Fruit fly (Drosophila melanogaster): Measurements from ENCODE around the gene Tcs3.

Gene Tcs3

dm6 chr3L:16351770-16352429 lies at the start of gene Tcs3, which contains the start of gene Golgin104:
Gene Tcs3, plus strand, starts transcription at chr3L:16351991.
Gene Golgin104, minus strand, starts transcription at chr3L:16351951.
- TF ChIP-seq psq (optimal IDR thresholded peaks at IDR 0.05) (no peak), CG8478 (optimal IDR thresholded peaks at IDR 0.05) (no peak), usp (GFP tag; optimal IDR thresholded peaks at IDR 0.05) (no peak), pan (optimal IDR thresholded peaks at IDR 0.05) (no peak), Dll (optimal IDR thresholded peaks at IDR 0.05) (no peak), EcR (GFP tag; optimal IDR thresholded peaks at IDR 0.05) (no peak)

DNA sequence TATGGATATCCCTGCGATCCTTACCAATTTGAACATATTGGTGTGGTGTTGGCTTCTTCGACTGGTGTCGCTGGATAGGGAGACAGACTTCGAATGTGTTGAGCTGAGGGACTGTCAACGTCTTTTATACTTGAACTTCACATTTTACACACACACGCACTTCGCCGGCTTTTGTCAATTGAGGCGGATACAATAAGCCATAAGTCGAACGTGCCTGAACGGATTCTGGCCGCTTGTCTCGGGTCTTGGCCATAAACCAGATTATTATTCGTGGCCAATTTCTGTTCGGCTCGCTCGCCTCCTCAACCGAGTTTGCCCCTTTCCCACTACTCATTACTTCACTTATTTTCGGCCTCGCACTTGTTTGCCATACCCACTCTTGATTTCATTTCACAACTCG lies 48.7 kb upstream of the Tcs3 start, which contains the start of gene CG13044:
Gene CG13044, minus strand, starts transcription at position 101 of the 400 bp plus-strand sequence.
- no peak for TF ChIP-seq Dll (optimal IDR thresholded peaks at IDR 0.05)
- TF ChIP-seq usp (GFP tag; optimal IDR thresholded peaks at IDR 0.05), result no peak
- TF ChIP-seq psq (optimal IDR thresholded peaks at IDR 0.05), result no peak
- no peak for TF ChIP-seq CG8478 (optimal IDR thresholded peaks at IDR 0.05)
- TF ChIP-seq pan (optimal IDR thresholded peaks at IDR 0.05), result no peak
- no peak for TF ChIP-seq EcR (GFP tag; optimal IDR thresholded peaks at IDR 0.05)

- TF ChIP-seq Dll (optimal IDR thresholded peaks at IDR 0.05) (no peak), pan (optimal IDR thresholded peaks at IDR 0.05) (no peak), EcR (GFP tag; optimal IDR thresholded peaks at IDR 0.05) (no peak), usp (GFP tag; optimal IDR thresholded peaks at IDR 0.05) (no peak), CG8478 (optimal IDR thresholded peaks at IDR 0.05) (no peak), psq (optimal IDR thresholded peaks at IDR 0.05) (no peak)
Measured at dm6 chr3L:16303982-16304381, 47.8 kb upstream of the Tcs3 start, which contains the start of gene CG43249. Gene CG43249, plus strand, starts transcription at chr3L:16304282.

- TF ChIP-seq pan (optimal IDR thresholded peaks at IDR 0.05), result no peak
- no peak for TF ChIP-seq psq (optimal IDR thresholded peaks at IDR 0.05)
- no peak for TF ChIP-seq usp (GFP tag; optimal IDR thresholded peaks at IDR 0.05)
- no peak for TF ChIP-seq Dll (optimal IDR thresholded peaks at IDR 0.05)
- TF ChIP-seq EcR (GFP tag; optimal IDR thresholded peaks at IDR 0.05), result no peak
- no peak for TF ChIP-seq CG8478 (optimal IDR thresholded peaks at IDR 0.05)
Measured at dm6 chr3L:16305820-16306650, 45.8 kb upstream of the Tcs3 start, which contains the start of the genes CG13043 and CG13063. Gene CG13043, minus strand, starts transcription at chr3L:16305870. Gene CG13063, plus strand, starts transcription at chr3L:16306600.

DNA sequence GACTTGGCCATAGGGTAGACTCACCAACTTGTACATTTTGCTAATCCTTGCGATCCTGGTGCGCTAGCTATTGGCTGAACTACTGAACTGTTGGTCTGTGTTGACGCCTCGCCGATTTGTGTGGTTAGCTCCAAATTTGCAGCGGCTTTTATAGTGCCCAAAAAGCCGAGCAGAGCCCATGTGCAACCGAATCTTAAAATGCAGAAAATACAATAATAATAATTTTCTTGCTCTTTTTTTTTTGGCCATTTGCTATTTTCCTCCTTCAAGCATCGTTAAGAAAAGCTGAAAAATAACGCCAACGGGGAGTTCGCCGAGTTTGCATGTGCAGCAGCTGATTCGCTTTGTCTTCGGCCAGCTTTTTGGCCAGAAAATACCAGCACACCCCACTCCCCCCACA lies 43.4 kb upstream of the Tcs3 start, which contains the start of gene CG13042:
Gene CG13042, minus strand, starts transcription at position 101 of the 400 bp plus-strand sequence.
- TF ChIP-seq psq (optimal IDR thresholded peaks at IDR 0.05), result no peak
- TF ChIP-seq CG8478 (optimal IDR thresholded peaks at IDR 0.05), result no peak
- no peak for TF ChIP-seq pan (optimal IDR thresholded peaks at IDR 0.05)
- TF ChIP-seq EcR (GFP tag; optimal IDR thresholded peaks at IDR 0.05), result no peak
- no peak for TF ChIP-seq usp (GFP tag; optimal IDR thresholded peaks at IDR 0.05)
- no peak for TF ChIP-seq Dll (optimal IDR thresholded peaks at IDR 0.05)

DNA sequence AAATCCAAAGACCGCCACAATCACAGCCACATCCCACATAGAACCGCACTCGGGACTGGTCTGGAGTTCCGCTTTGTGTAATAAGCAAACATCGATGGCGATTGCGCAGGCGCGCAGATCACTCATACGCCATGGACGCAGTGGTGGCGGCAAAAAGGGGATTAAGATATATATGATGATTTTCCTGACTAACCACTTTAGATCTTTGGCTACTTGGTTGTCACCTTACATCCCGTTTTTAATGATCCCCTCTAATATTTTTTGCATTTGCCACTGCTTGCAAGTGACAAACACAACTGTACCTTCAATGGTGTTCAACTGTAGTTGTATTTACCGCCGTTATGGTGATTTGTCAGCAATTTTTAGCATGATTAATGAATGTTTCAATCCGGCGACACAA lies 41.8 kb upstream of the Tcs3 start:
- TF ChIP-seq EcR (GFP tag; optimal IDR thresholded peaks at IDR 0.05), result no peak
- TF ChIP-seq pan (optimal IDR thresholded peaks at IDR 0.05), result no peak
- TF ChIP-seq psq (optimal IDR thresholded peaks at IDR 0.05), result no peak
- no peak for TF ChIP-seq Dll (optimal IDR thresholded peaks at IDR 0.05)
- TF ChIP-seq usp (GFP tag; optimal IDR thresholded peaks at IDR 0.05), result no peak
- no peak for TF ChIP-seq CG8478 (optimal IDR thresholded peaks at IDR 0.05)

dm6 chr3L:16313985-16314384 lies 37.8 kb upstream of the Tcs3 start, which contains the start of gene CG13062:
Gene CG13062, plus strand, starts transcription at chr3L:16314285.
- no peak for TF ChIP-seq pan (optimal IDR thresholded peaks at IDR 0.05)
- no peak for TF ChIP-seq usp (GFP tag; optimal IDR thresholded peaks at IDR 0.05)
- TF ChIP-seq psq (optimal IDR thresholded peaks at IDR 0.05), result no peak
- no peak for TF ChIP-seq CG8478 (optimal IDR thresholded peaks at IDR 0.05)
- TF ChIP-seq EcR (GFP tag; optimal IDR thresholded peaks at IDR 0.05), result no peak
- TF ChIP-seq Dll (optimal IDR thresholded peaks at IDR 0.05), result no peak

DNA sequence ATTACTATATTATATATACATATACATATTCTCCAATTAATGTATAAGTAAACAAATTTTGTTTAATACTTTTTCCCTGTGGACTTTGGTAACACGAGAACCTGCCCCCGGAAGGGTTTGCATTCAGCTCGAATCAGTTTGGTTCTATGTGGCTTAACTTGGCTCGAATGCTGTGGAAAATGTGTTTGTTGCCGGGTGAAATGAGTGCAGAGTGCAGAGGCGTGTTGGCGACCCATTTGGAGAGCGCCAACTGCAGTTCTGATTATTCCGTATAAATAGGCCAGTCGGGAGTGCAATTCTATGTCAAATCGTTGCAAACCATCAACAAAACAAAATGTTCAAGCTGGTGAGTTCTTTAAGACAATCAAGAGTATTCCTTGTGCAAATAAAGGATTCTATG lies 34.1 kb upstream of the Tcs3 start, which contains the start of gene Nplp3:
Gene Nplp3, plus strand, starts transcription at position 301 of the 400 bp plus-strand sequence.
- TF ChIP-seq CG8478 (optimal IDR thresholded peaks at IDR 0.05) (no peak), usp (GFP tag; optimal IDR thresholded peaks at IDR 0.05) (no peak), Dll (optimal IDR thresholded peaks at IDR 0.05) (no peak), pan (optimal IDR thresholded peaks at IDR 0.05) (no peak), EcR (GFP tag; optimal IDR thresholded peaks at IDR 0.05) (no peak), psq (optimal IDR thresholded peaks at IDR 0.05) (no peak)

DNA sequence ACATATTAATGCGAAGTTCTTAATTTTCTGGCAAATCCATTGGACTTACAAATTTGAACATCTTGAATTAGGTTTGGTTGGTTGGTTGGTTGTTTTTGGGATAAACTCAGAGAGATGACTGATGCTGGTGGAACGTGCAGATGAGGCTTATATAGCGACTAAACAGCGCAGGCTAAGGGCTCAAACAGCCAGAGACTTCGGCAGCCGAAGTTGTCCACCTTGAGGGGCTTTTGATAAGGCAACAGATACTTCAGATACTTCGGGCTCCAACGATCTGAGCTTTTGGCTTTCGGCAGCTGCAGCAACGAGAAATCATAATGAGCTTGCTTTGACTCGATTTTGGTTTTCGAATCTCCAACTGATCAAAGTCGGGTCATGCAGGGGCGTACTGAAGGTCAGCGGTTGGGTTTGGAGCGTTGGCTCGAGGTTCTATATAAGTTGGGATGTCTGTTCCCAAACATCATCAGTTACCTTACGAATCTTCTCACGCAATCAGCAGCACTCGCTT lies 32.3 kb upstream of the Tcs3 start, which contains the start of the genes CG13041 and CG13060:
Gene CG13041, minus strand, starts transcription at position 128 of the 508 bp plus-strand sequence.
Gene CG13060, plus strand, starts transcription at position 458 of the 508 bp plus-strand sequence.
- TF ChIP-seq psq (optimal IDR thresholded peaks at IDR 0.05) (no peak), Dll (optimal IDR thresholded peaks at IDR 0.05) (no peak), usp (GFP tag; optimal IDR thresholded peaks at IDR 0.05) (no peak), CG8478 (optimal IDR thresholded peaks at IDR 0.05) (no peak), pan (optimal IDR thresholded peaks at IDR 0.05) (no peak), EcR (GFP tag; optimal IDR thresholded peaks at IDR 0.05) (no peak)

DNA sequence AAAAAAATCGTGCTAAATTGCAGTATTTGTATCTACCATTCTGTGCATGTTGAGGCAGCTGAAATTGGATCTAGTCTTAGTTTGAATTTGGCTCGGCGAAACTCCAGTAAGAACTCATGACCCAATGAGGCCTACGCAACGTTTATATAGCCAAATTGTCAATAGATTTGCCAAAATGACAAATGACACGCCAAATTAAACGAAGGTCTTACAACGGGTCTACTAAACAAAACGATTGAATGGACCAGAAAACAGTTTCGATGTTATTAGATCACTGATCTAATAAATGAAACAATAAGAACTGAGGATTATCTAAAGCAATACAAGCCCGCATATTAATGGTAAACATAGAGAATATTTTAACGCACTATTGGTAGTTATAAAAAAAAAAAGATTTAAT lies 30.6 kb upstream of the Tcs3 start, which contains the start of gene CG42718:
Gene CG42718, minus strand, starts transcription at position 101 of the 400 bp plus-strand sequence.
- TF ChIP-seq EcR (GFP tag; optimal IDR thresholded peaks at IDR 0.05) (no peak), CG8478 (optimal IDR thresholded peaks at IDR 0.05) (no peak), psq (optimal IDR thresholded peaks at IDR 0.05) (no peak), pan (optimal IDR thresholded peaks at IDR 0.05) (no peak), Dll (optimal IDR thresholded peaks at IDR 0.05) (no peak), usp (GFP tag; optimal IDR thresholded peaks at IDR 0.05) (no peak)

DNA sequence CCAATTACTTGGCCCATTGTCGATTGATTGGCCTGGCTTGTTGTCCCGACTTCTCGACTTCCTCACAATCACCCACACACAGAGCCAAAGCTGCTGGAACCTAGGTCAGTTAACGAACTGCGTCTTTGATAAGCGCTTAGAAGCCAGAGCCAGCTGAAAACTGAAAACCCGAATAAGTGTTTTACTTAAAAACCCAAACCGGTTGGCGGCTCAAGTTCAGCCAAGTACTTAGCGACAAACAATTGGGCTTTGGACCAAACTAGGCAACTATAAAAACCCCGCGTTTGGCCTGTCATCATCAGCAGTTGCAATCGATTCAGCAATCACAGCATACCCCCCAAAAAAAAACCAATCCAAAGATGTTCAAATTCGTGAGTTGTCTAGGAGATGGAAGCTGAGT lies 28.4 kb upstream of the Tcs3 start, which contains the start of gene CG13059:
Gene CG13059, plus strand, starts transcription at position 301 of the 400 bp plus-strand sequence.
- TF ChIP-seq CG8478 (optimal IDR thresholded peaks at IDR 0.05) (no peak), psq (optimal IDR thresholded peaks at IDR 0.05) (no peak), EcR (GFP tag; optimal IDR thresholded peaks at IDR 0.05) (no peak), Dll (optimal IDR thresholded peaks at IDR 0.05) (no peak), pan (optimal IDR thresholded peaks at IDR 0.05) (no peak), usp (GFP tag; optimal IDR thresholded peaks at IDR 0.05) (no peak)

All from whole organism.